Worm (Caenorhabditis elegans) whole organism, L2 larva: Measurements from ENCODE around the gene mps-1.

ENCODE experiments used
- R02D3.7 ChIP-seq: fragments of 150-350 bp; optimal IDR thresholded peaks from 2 replicates; lab custom pipeline; 2014; ENCODE audit warnings: missing biosample characterization, missing genetic modification characterization
- ZK546.5 ChIP-seq: sonication (generic microtip); optimal IDR thresholded peaks from 2 replicates; lab custom pipeline; 2017; ENCODE audit warnings: missing biosample characterization, missing genetic modification characterization
- aly-2 ChIP-seq: fragments of 150-350 bp; optimal IDR thresholded peaks from 2 replicates; lab custom pipeline; 2014; ENCODE audit warnings: missing biosample characterization, missing genetic modification characterization
- blmp-1 ChIP-seq: sonication (generic microtip); optimal IDR thresholded peaks from 2 replicates; lab custom pipeline; 2017; ENCODE audit warnings: missing genetic modification characterization, mild to moderate bottlenecking, missing compliant biosample characterization, antibody characterized with exemption, moderate library complexity; ENCODE audit not compliant: insufficient read depth
- egl-27 ChIP-seq: sonication (generic microtip); optimal IDR thresholded peaks from 3 replicates; lab custom pipeline; 2017; ENCODE audit warnings: missing biosample characterization, missing genetic modification reagents, missing genetic modification characterization
- nhr-237 ChIP-seq: fragments of 150-350 bp; optimal IDR thresholded peaks from 2 replicates; lab custom pipeline; 2014; ENCODE audit warnings: missing biosample characterization, missing genetic modification characterization
- nhr-6 ChIP-seq: fragments of 150-350 bp; optimal IDR thresholded peaks from 2 replicates; lab custom pipeline; 2014; ENCODE audit warnings: missing biosample characterization, missing genetic modification characterization
- nhr-77 ChIP-seq: fragments of 150-350 bp; optimal IDR thresholded peaks from 2 replicates; lab custom pipeline; 2014; ENCODE audit warnings: missing biosample characterization, missing genetic modification characterization
- peb-1 ChIP-seq: fragments of 150-350 bp; optimal IDR thresholded peaks from 2 replicates; lab custom pipeline; 2014; ENCODE audit warnings: missing biosample characterization, missing genetic modification characterization
- snpc-4 ChIP-seq: fragments of 150-350 bp; optimal IDR thresholded peaks from 2 replicates; lab custom pipeline; 2014; ENCODE audit warnings: missing biosample characterization, missing genetic modification characterization
- unc-62 ChIP-seq: fragments of 150-350 bp; optimal IDR thresholded peaks from 2 replicates; lab custom pipeline; 2014; ENCODE audit warnings: missing biosample characterization, missing genetic modification reagents, missing genetic modification characterization
- zag-1 ChIP-seq: fragments of 150-350 bp; optimal IDR thresholded peaks from 2 replicates; lab custom pipeline; 2014; ENCODE audit warnings: missing biosample characterization, missing genetic modification characterization
- ztf-1 ChIP-seq: fragments of 200-800 bp; sonication (Bioruptor generic); conservative IDR thresholded peaks from 2 replicates; pipeline ENCODE4 v1.3.6; 2022; ENCODE audit warnings: missing genetic modification characterization, missing compliant biosample characterization
- ztf-4 ChIP-seq: fragments of 150-350 bp; optimal IDR thresholded peaks from 2 replicates; lab custom pipeline; 2014; ENCODE audit warnings: missing biosample characterization, missing genetic modification characterization

DNA sequence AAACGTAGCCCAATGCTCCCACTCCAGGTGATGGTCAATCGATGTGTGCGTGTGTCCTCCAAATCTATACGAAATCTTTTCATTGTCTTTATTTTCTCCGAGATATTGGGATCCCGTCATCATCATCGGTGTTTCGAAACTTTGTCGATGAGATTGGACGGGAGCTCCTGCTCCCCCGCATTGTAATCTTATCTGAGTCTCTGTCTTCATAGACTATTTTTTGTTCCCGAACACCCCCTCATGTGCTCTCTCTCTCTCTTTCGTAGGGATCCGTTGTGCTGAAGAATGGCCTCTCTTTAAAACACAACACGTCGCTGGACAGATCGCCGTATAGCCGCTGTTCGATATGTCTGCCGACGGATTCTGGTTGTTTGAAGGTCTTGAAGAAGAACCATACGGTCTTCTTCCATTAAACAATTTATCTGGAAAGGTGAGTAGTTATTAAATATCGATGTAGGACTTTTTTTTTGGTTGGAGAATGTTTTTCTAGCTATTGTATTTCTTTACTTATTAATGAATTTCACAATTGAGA is 9.1 kb upstream of the mps-1 start, which contains the start of gene C29F5.1:
- no peak for TF ChIP-seq nhr-237 (tag; lab: Kevin White, UChicago)
- no peak for TF ChIP-seq peb-1 (tag; lab: Kevin White, UChicago)
- TF ChIP-seq ztf-1 (GFP tag; lab: Robert Waterston, UW) = no peak
- TF ChIP-seq blmp-1 (tag; lab: Kevin White, UChicago) = no peak
- TF ChIP-seq R02D3.7 (tag; lab: Kevin White, UChicago) = no peak
- TF ChIP-seq aly-2 (tag; lab: Kevin White, UChicago) = no peak
- TF ChIP-seq egl-27 (tag; lab: Kevin White, UChicago) = no peak
- no peak for TF ChIP-seq unc-62 (GFP tag; lab: Kevin White, UChicago)
- no peak for TF ChIP-seq snpc-4
- no peak for TF ChIP-seq ZK546.5 (tag; lab: Kevin White, UChicago)
- TF ChIP-seq zag-1 (tag; lab: Kevin White, UChicago) = no peak
- no peak for TF ChIP-seq nhr-77
- no peak for TF ChIP-seq nhr-6
- no peak for TF ChIP-seq ztf-4 (tag; lab: Kevin White, UChicago)
